Fruit fly (Drosophila melanogaster) whole organism, prepupa: ENCODE data around the gene elg1.

Experiments
- Blimp-1 ChIP-seq: fragments of 200-800 bp; sonication (Bioruptor generic); optimal IDR thresholded peaks from 3 replicates; lab custom pipeline; 2017; ENCODE audit warnings: missing biosample characterization, missing genetic modification characterization, mild to moderate bottlenecking, moderate library complexity, missing genetic modification reagents
- CG10631 ChIP-seq: fragments of 200-800 bp; sonication (Bioruptor generic); optimal IDR thresholded peaks from 2 replicates; lab custom pipeline; 2016; ENCODE audit warnings: missing biosample characterization, missing genetic modification characterization
- CG10669 ChIP-seq: fragments of 200-800 bp; sonication (Bioruptor generic); optimal IDR thresholded peaks from 3 replicates; lab custom pipeline; 2018; ENCODE audit warnings: missing biosample characterization, mild to moderate bottlenecking, missing genetic modification characterization, moderate library complexity
- CG11294 ChIP-seq: fragments of 200-800 bp; sonication (Bioruptor generic); IDR thresholded peaks from 2 replicates; pipeline ENCODE4 v1.3.6; 2022; ENCODE audit warnings: missing biosample characterization, missing genetic modification characterization
- CG11762 ChIP-seq: fragments of 200-800 bp; sonication (Bioruptor generic); optimal IDR thresholded peaks from 3 replicates; lab custom pipeline; 2016; ENCODE audit warnings: missing biosample characterization, missing genetic modification characterization; ENCODE audit not compliant: insufficient read depth
- CG1621 ChIP-seq: fragments of 200-800 bp; sonication (Bioruptor generic); optimal IDR thresholded peaks from 3 replicates; lab custom pipeline; 2018; ENCODE audit warnings: missing biosample characterization, mild to moderate bottlenecking, missing genetic modification characterization
- CG3032 ChIP-seq: fragments of 200-800 bp; optimal IDR thresholded peaks from 2 replicates; lab custom pipeline; 2019; ENCODE audit warnings: missing biosample characterization, mild to moderate bottlenecking, missing genetic modification characterization, moderate library complexity
- CG31627 ChIP-seq: fragments of 200-800 bp; sonication (Bioruptor generic); optimal IDR thresholded peaks from 3 replicates; lab custom pipeline; 2016; ENCODE audit warnings: missing biosample characterization, missing genetic modification characterization
- CG32006 ChIP-seq: fragments of 200-800 bp; sonication (Bioruptor generic); optimal IDR thresholded peaks from 3 replicates; lab custom pipeline; 2017; ENCODE audit warnings: missing biosample characterization, mild to moderate bottlenecking, missing genetic modification characterization
- CG34406 ChIP-seq: fragments of 200-800 bp; sonication (Bioruptor generic); optimal IDR thresholded peaks from 3 replicates; lab custom pipeline; 2016; ENCODE audit warnings: missing biosample characterization, missing genetic modification characterization
- CG3919 ChIP-seq: fragments of 200-800 bp; sonication (Bioruptor generic); optimal IDR thresholded peaks from 3 replicates; lab custom pipeline; 2016; ENCODE audit warnings: missing biosample characterization, missing genetic modification characterization
- CG6163 ChIP-seq: fragments of 200-800 bp; sonication (Bioruptor generic); IDR thresholded peaks from 3 replicates; pipeline ENCODE4 v1.3.6; 2022; ENCODE audit warnings: missing biosample characterization, missing genetic modification characterization
- CG6276 ChIP-seq: fragments of 200-800 bp; sonication (Bioruptor generic); optimal IDR thresholded peaks from 2 replicates; lab custom pipeline; 2017; ENCODE audit warnings: missing biosample characterization, mild to moderate bottlenecking, missing genetic modification characterization
- CG6792 ChIP-seq: fragments of 200-800 bp; sonication (Bioruptor generic); optimal IDR thresholded peaks from 3 replicates; lab custom pipeline; 2016; ENCODE audit warnings: missing biosample characterization, missing genetic modification characterization
- CG6808 ChIP-seq: fragments of 200-800 bp; sonication (Bioruptor generic); optimal IDR thresholded peaks from 3 replicates; lab custom pipeline; 2017; ENCODE audit warnings: missing biosample characterization, missing genetic modification characterization, mild to moderate bottlenecking, moderate library complexity, missing genetic modification reagents
- CG6854 ChIP-seq: fragments of 200-800 bp; sonication (Bioruptor generic); optimal IDR thresholded peaks from 2 replicates; lab custom pipeline; 2017; ENCODE audit warnings: missing biosample characterization, mild to moderate bottlenecking, missing genetic modification characterization
- CG7368 ChIP-seq: fragments of 200-800 bp; sonication (Bioruptor generic); optimal IDR thresholded peaks from 3 replicates; lab custom pipeline; 2016; ENCODE audit warnings: missing biosample characterization, missing genetic modification characterization
- CG8119 ChIP-seq: fragments of 200-800 bp; sonication (Bioruptor generic); IDR thresholded peaks from 3 replicates; pipeline ENCODE4 v1.3.6; 2022; ENCODE audit warnings: missing biosample characterization, missing genetic modification characterization
- CG8319 ChIP-seq: fragments of 200-800 bp; sonication (Bioruptor generic); optimal IDR thresholded peaks from 3 replicates; lab custom pipeline; 2016; ENCODE audit warnings: missing biosample characterization, missing genetic modification characterization
- CG8632 ChIP-seq: fragments of 200-800 bp; sonication (Bioruptor generic); optimal IDR thresholded peaks from 3 replicates; lab custom pipeline; 2016; ENCODE audit warnings: missing biosample characterization, missing genetic modification characterization
- Eip78C ChIP-seq: fragments of 200-800 bp; sonication (Bioruptor generic); peaks from one replicate; lab custom pipeline; 2016; ENCODE audit warnings: missing biosample characterization, missing genetic modification characterization
- Ets21C ChIP-seq: fragments of 200-800 bp; sonication (Bioruptor generic); optimal IDR thresholded peaks from 3 replicates; lab custom pipeline; 2016; ENCODE audit warnings: missing biosample characterization, missing genetic modification characterization
- Ets96B ChIP-seq: fragments of 200-800 bp; optimal IDR thresholded peaks from 2 replicates; lab custom pipeline; 2019; ENCODE audit warnings: missing biosample characterization, mild to moderate bottlenecking, missing genetic modification characterization, moderate library complexity
- Hr38 ChIP-seq: sonication (Bioruptor generic); optimal IDR thresholded peaks from 2 replicates; lab custom pipeline; 2016; ENCODE audit warnings: missing biosample characterization, missing genetic modification characterization
- Hr39 ChIP-seq: fragments of 200-800 bp; sonication (Bioruptor generic); optimal IDR thresholded peaks from 2 replicates; lab custom pipeline; 2016; ENCODE audit warnings: missing biosample characterization, missing genetic modification characterization
- Lpt ChIP-seq: fragments of 200-800 bp; sonication (Bioruptor generic); optimal IDR thresholded peaks from 3 replicates; lab custom pipeline; 2016; ENCODE audit warnings: missing biosample characterization, missing genetic modification characterization
- Met ChIP-seq: fragments of 200-800 bp; sonication (Bioruptor generic); optimal IDR thresholded peaks from 3 replicates; lab custom pipeline; 2016; ENCODE audit warnings: missing biosample characterization, missing genetic modification characterization
- OdsH ChIP-seq: fragments of 200-800 bp; sonication (Bioruptor generic); optimal IDR thresholded peaks from 3 replicates; lab custom pipeline; 2016; ENCODE audit warnings: missing biosample characterization, missing genetic modification characterization
- Smox ChIP-seq: fragments of 200-800 bp; sonication (Bioruptor generic); optimal IDR thresholded peaks from 3 replicates; lab custom pipeline; 2016; ENCODE audit warnings: missing biosample characterization, missing genetic modification characterization
- Sox102F ChIP-seq: fragments of 200-800 bp; sonication (Bioruptor generic); optimal IDR thresholded peaks from 2 replicates; lab custom pipeline; 2016; ENCODE audit warnings: missing biosample characterization, mild to moderate bottlenecking, missing genetic modification characterization
- achi ChIP-seq: fragments of 200-800 bp; sonication (Bioruptor generic); optimal IDR thresholded peaks from 3 replicates; lab custom pipeline; 2016; ENCODE audit warnings: missing biosample characterization, missing genetic modification characterization
- acj6 ChIP-seq: fragments of 200-800 bp; sonication (Bioruptor generic); optimal IDR thresholded peaks from 3 replicates; lab custom pipeline; 2016; ENCODE audit warnings: missing biosample characterization, missing genetic modification characterization
- dac ChIP-seq: fragments of 200-800 bp; sonication (Bioruptor generic); optimal IDR thresholded peaks from 2 replicates; lab custom pipeline; 2017; ENCODE audit warnings: missing biosample characterization, mild to moderate bottlenecking, missing genetic modification characterization
- dsx ChIP-seq: fragments of 200-800 bp; optimal IDR thresholded peaks from 3 replicates; lab custom pipeline; 2019; ENCODE audit warnings: missing biosample characterization, mild to moderate bottlenecking, missing genetic modification characterization, moderate library complexity; ENCODE audit not compliant: poor library complexity, severe bottlenecking
- eg ChIP-seq: fragments of 200-800 bp; sonication (Bioruptor generic); IDR thresholded peaks from 3 replicates; pipeline ENCODE4 v1.3.6; 2022; ENCODE audit warnings: missing biosample characterization, missing genetic modification characterization
- esn ChIP-seq: fragments of 200-800 bp; sonication (Bioruptor generic); optimal IDR thresholded peaks from 2 replicates; lab custom pipeline; 2016; ENCODE audit warnings: missing biosample characterization, mild to moderate bottlenecking, missing genetic modification characterization, moderate library complexity
- fd59A ChIP-seq: fragments of 200-800 bp; sonication (Bioruptor generic); optimal IDR thresholded peaks from 2 replicates; lab custom pipeline; 2017; ENCODE audit warnings: missing biosample characterization, mild to moderate bottlenecking, missing genetic modification characterization, missing genetic modification reagents
- fd85E ChIP-seq: fragments of 200-800 bp; sonication (Bioruptor generic); optimal IDR thresholded peaks from 3 replicates; lab custom pipeline; 2016; ENCODE audit warnings: missing biosample characterization, missing genetic modification characterization
- fkh ChIP-seq: fragments of 200-800 bp; sonication (Bioruptor generic); optimal IDR thresholded peaks from 3 replicates; lab custom pipeline; 2017; ENCODE audit warnings: missing biosample characterization, mild to moderate bottlenecking, missing genetic modification characterization, moderate library complexity
- lz ChIP-seq: fragments of 200-800 bp; sonication (Bioruptor generic); optimal IDR thresholded peaks from 3 replicates; lab custom pipeline; 2016; ENCODE audit warnings: missing biosample characterization, missing genetic modification characterization
- pdm3 ChIP-seq: fragments of 200-800 bp; sonication (Bioruptor generic); optimal IDR thresholded peaks from 3 replicates; lab custom pipeline; 2016; ENCODE audit warnings: missing biosample characterization, missing genetic modification characterization
- salr ChIP-seq, 2 experiments: fragments of 200-800 bp; sonication (Bioruptor generic); optimal IDR thresholded peaks; 3 replicates each; lab custom pipeline; 2016 to 2018; ENCODE audit warnings: missing biosample characterization in 2 of 2, missing genetic modification characterization in 2 of 2, mild to moderate bottlenecking in 1 of 2
- spab ChIP-seq: fragments of 200-800 bp; sonication (Bioruptor generic); optimal IDR thresholded peaks from 2 replicates; lab custom pipeline; 2017; ENCODE audit warnings: missing biosample characterization, mild to moderate bottlenecking, missing genetic modification characterization, missing genetic modification reagents
- ss ChIP-seq, 2 experiments: fragments of 200-800 bp; sonication (Bioruptor generic); optimal IDR thresholded peaks; 2 replicates in 1 of 2; 3 replicates in 1 of 2; lab custom pipeline; 2017 to 2018; ENCODE audit warnings: mild to moderate bottlenecking in 2 of 2, missing biosample characterization in 2 of 2, missing genetic modification characterization in 2 of 2, moderate library complexity in 1 of 2
- svp ChIP-seq: fragments of 200-800 bp; sonication (Bioruptor generic); peaks from one replicate; lab custom pipeline; 2016; ENCODE audit warnings: missing biosample characterization, missing genetic modification characterization
- topi ChIP-seq: fragments of 200-800 bp; sonication (Bioruptor generic); optimal IDR thresholded peaks from 3 replicates; lab custom pipeline; 2016; ENCODE audit warnings: missing biosample characterization, missing genetic modification characterization
- vri ChIP-seq: fragments of 200-800 bp; sonication (Bioruptor generic); optimal IDR thresholded peaks from 3 replicates; lab custom pipeline; 2016; ENCODE audit warnings: missing biosample characterization, mild to moderate bottlenecking, missing genetic modification characterization

The elg1 gene

dm6 chr3L:16174778-16175177 is 43.0 kb downstream of the elg1 start (continued):
- TF ChIP-seq svp (GFP tag; lab: Kevin White, UChicago) = peak; percentile 18
- no peak for TF ChIP-seq pdm3 (GFP tag; lab: Kevin White, UChicago)
- TF ChIP-seq CG3919 (GFP tag; lab: Kevin White, UChicago) = peak; percentile 27
- TF ChIP-seq OdsH (GFP tag; lab: Kevin White, UChicago) = peak; percentile 53
- TF ChIP-seq eg (GFP tag; lab: Robert Waterston, UW) = no peak
- TF ChIP-seq Hr39 (GFP tag; lab: Kevin White, UChicago) = peak; percentile 14
- no peak for TF ChIP-seq Hr38 (GFP tag; lab: Kevin White, UChicago)
- TF ChIP-seq fd59A = no peak
- no peak for TF ChIP-seq fd85E (GFP tag; lab: Kevin White, UChicago)
- peak; percentile 29 for TF ChIP-seq topi (GFP tag; lab: Kevin White, UChicago)
- no peak for TF ChIP-seq Blimp-1
- TF ChIP-seq CG11762 = no peak
- peak; percentile 40 for TF ChIP-seq esn (GFP tag; lab: Kevin White, UChicago)
- TF ChIP-seq, all 60 proteins: peak for 28

- TF ChIP-seq Met (GFP tag; lab: Kevin White, UChicago) (peak; percentile 90), dsx (GFP tag; lab: Kevin White, UChicago) (peak; percentile 77), fd85E (GFP tag; lab: Kevin White, UChicago) (peak; percentile 52), fd59A (peak; percentile 74), Eip78C (GFP tag; lab: Kevin White, UChicago) (peak; percentile 98), Hr38 (GFP tag; lab: Kevin White, UChicago) (no peak), Ets21C (GFP tag; lab: Kevin White, UChicago) (peak; percentile 73), Lpt (peak; percentile 57), CG31627 (GFP tag; lab: Kevin White, UChicago) (peak; percentile 81), CG11294 (no peak; the same call in 1 of the 2 replicates), CG7368 (peak; percentile 74), CG3032 (tag; lab: Kevin White, UChicago) (peak; percentile 86), CG10669 (GFP tag; lab: Kevin White, UChicago) (peak; percentile 84), ss (GFP tag; optimal IDR thresholded peaks at IDR 0.05; lab: Kevin White, UChicago) (peak; percentile 76 to 84), lz (GFP tag; lab: Kevin White, UChicago) (peak; percentile 76), CG6792 (GFP tag; lab: Kevin White, UChicago) (peak; percentile 86), Sox102F (GFP tag; lab: Kevin White, UChicago) (peak; percentile 87), pdm3 (GFP tag; lab: Kevin White, UChicago) (peak; percentile 79), CG8319 (peak; percentile 56), vri (peak; percentile 68), fkh (GFP tag; lab: Kevin White, UChicago) (no peak), achi (GFP tag; lab: Kevin White, UChicago) (peak; percentile 81), CG3919 (GFP tag; lab: Kevin White, UChicago) (peak; percentile 84), eg (GFP tag; lab: Robert Waterston, UW) (0 out of 3 replicates have a peak, but pooled peaks have one; percentile 17), spab (GFP tag; lab: Kevin White, UChicago) (peak; percentile 69), dac (GFP tag; lab: Kevin White, UChicago) (no peak), OdsH (GFP tag; lab: Kevin White, UChicago) (peak; percentile 80), CG8632 (peak; percentile 87), CG6854 (GFP tag; lab: Kevin White, UChicago) (peak; percentile 13), acj6 (peak; percentile 80), CG6163 (peak; percentile 85), Ets96B (tag; lab: Kevin White, UChicago) (peak; percentile 89), Blimp-1 (peak; percentile 54), CG6276 (GFP tag; lab: Kevin White, UChicago) (peak; percentile 6), CG10631 (GFP tag; lab: Kevin White, UChicago) (peak; percentile 70), Smox (GFP tag; lab: Kevin White, UChicago) (peak; percentile 85), CG1621 (peak; percentile 60), CG34406 (GFP tag; lab: Kevin White, UChicago) (peak; percentile 85), salr (GFP tag; optimal IDR thresholded peaks at IDR 0.05; lab: Kevin White, UChicago) (peak; percentile 15 to 58), esn (GFP tag; lab: Kevin White, UChicago) (peak; percentile 90), CG6808 (peak; percentile 82), CG8119 (peak; percentile 65; the same call in 2 of the 3 replicates), CG32006 (peak; percentile 49)
Measured at dm6 chr3L:16175628-16176263, 43.9 kb downstream of the elg1 start.
